Worm (Caenorhabditis elegans) whole organism, L1 larva: ENCODE results near the gene uig-1.

ENCODE experiments used
- C04F5.9 ChIP-seq: sonication (generic microtip); optimal IDR thresholded peaks from 2 replicates; lab custom pipeline; 2016; ENCODE audit warnings: missing genetic modification characterization, missing compliant biosample characterization
- C16A3.4 ChIP-seq: fragments of 150-350 bp; optimal IDR thresholded peaks from 2 replicates; lab custom pipeline; 2014; ENCODE audit warnings: missing biosample characterization, missing genetic modification characterization
- C34B4.2 ChIP-seq: sonication (generic microtip); optimal IDR thresholded peaks from 2 replicates; lab custom pipeline; 2017; ENCODE audit warnings: mild to moderate bottlenecking, missing genetic modification characterization, missing compliant biosample characterization
- F16B12.6 ChIP-seq: fragments of 150-350 bp; optimal IDR thresholded peaks from 2 replicates; lab custom pipeline; 2014; ENCODE audit warnings: missing biosample characterization, missing genetic modification characterization
- Y116A8C.19 ChIP-seq: sonication (generic microtip); optimal IDR thresholded peaks from 2 replicates; lab custom pipeline; 2016; ENCODE audit warnings: missing compliant biosample characterization, missing genetic modification characterization, borderline replicate concordance
- aha-1 ChIP-seq: fragments of 150-350 bp; optimal IDR thresholded peaks from 2 replicates; lab custom pipeline; 2014; ENCODE audit warnings: missing biosample characterization, missing genetic modification characterization
- blmp-1 ChIP-seq: fragments of 150-350 bp; optimal IDR thresholded peaks from 2 replicates; lab custom pipeline; 2014; ENCODE audit warnings: missing biosample characterization, missing genetic modification characterization
- ceh-8 ChIP-seq: fragments of 200-800 bp; sonication (Bioruptor generic); optimal IDR thresholded peaks from 2 replicates; lab custom pipeline; 2018; ENCODE audit warnings: mild to moderate bottlenecking, missing genetic modification characterization, moderate library complexity, missing compliant biosample characterization
- ceh-82 ChIP-seq, 3 experiments: fragments of 150-350 bp in 1 of 3; sonication (generic microtip) in 2 of 3; optimal IDR thresholded peaks; 2 replicates each; lab custom pipeline; 2014 to 2017; ENCODE audit warnings: missing biosample characterization in 3 of 3, missing genetic modification characterization in 3 of 3
- dpl-1 ChIP-seq, 3 experiments: fragments of 150-350 bp in 2 of 3; sonication (generic microtip) in 1 of 3; optimal IDR thresholded peaks; 2 replicates each; lab custom pipeline; 2014 to 2017; ENCODE audit warnings: missing biosample characterization in 3 of 3, missing genetic modification characterization in 3 of 3, missing genetic modification reagents in 3 of 3
- dsc-1 ChIP-seq: sonication (generic microtip); optimal IDR thresholded peaks from 2 replicates; lab custom pipeline; 2016; ENCODE audit warnings: mild to moderate bottlenecking, missing genetic modification characterization, missing compliant biosample characterization
- egl-27 ChIP-seq, 2 experiments: fragments of 150-350 bp in 1 of 2; sonication (generic microtip); optimal IDR thresholded peaks; 3 replicates each; lab custom pipeline; 2017 to 2018; ENCODE audit warnings: missing biosample characterization in 2 of 2, missing genetic modification characterization in 2 of 2, missing genetic modification reagents in 2 of 2
- elt-2 ChIP-seq: sonication (generic microtip); optimal IDR thresholded peaks from 2 replicates; lab custom pipeline; 2016; ENCODE audit warnings: missing genetic modification characterization, mild to moderate bottlenecking, inconsistent platforms, missing compliant biosample characterization, missing genetic modification reagents
- elt-3 ChIP-seq, 6 experiments: fragments of 150-350 bp in 1 of 6; sonication (generic microtip); optimal IDR thresholded peaks; 2 replicates each; lab custom pipeline; 2017 to 2018; ENCODE audit warnings: missing biosample characterization in 6 of 6, missing genetic modification characterization in 6 of 6, inconsistent platforms in 1 of 6
- ets-5 ChIP-seq: fragments of 200-800 bp; sonication (Bioruptor generic); IDR thresholded peaks from 2 replicates; pipeline ENCODE4 v1.3.6; 2022; ENCODE audit warnings: missing genetic modification characterization, missing compliant biosample characterization
- fkh-4 ChIP-seq: sonication (generic microtip); optimal IDR thresholded peaks from 2 replicates; lab custom pipeline; 2016; ENCODE audit warnings: missing compliant biosample characterization, missing genetic modification characterization, borderline replicate concordance
- hlh-17 ChIP-seq: fragments of 200-800 bp; sonication (Bioruptor generic); optimal IDR thresholded peaks from 2 replicates; lab custom pipeline; 2018; ENCODE audit warnings: missing genetic modification characterization, mild to moderate bottlenecking, missing compliant biosample characterization, moderate library complexity, borderline replicate concordance
- hlh-4 ChIP-seq: sonication (generic microtip); optimal IDR thresholded peaks from 2 replicates; lab custom pipeline; 2016; ENCODE audit warnings: mild to moderate bottlenecking, missing genetic modification characterization, missing compliant biosample characterization
- irx-1 ChIP-seq: sonication (generic microtip); optimal IDR thresholded peaks from 2 replicates; lab custom pipeline; 2016; ENCODE audit warnings: missing genetic modification characterization, missing compliant biosample characterization
- isw-1 ChIP-seq: fragments of 200-800 bp; sonication (Bioruptor generic); IDR thresholded peaks from 2 replicates; pipeline ENCODE4 v1.3.6; 2022; ENCODE audit warnings: missing genetic modification characterization, missing compliant biosample characterization
- lin-13 ChIP-seq: fragments of 150-350 bp; optimal IDR thresholded peaks from 2 replicates; lab custom pipeline; 2014; ENCODE audit warnings: missing biosample characterization, missing genetic modification reagents, missing genetic modification characterization
- lin-14 ChIP-seq: fragments of 200-800 bp; sonication (Bioruptor generic); optimal IDR thresholded peaks from 2 replicates; lab custom pipeline; 2018; ENCODE audit warnings: mild to moderate bottlenecking, missing genetic modification characterization, moderate library complexity, missing compliant biosample characterization
- lir-3 ChIP-seq: sonication (generic microtip); optimal IDR thresholded peaks from 2 replicates; lab custom pipeline; 2016; ENCODE audit warnings: mild to moderate bottlenecking, missing genetic modification characterization, moderate library complexity, missing compliant biosample characterization; ENCODE audit not compliant: poor library complexity
- lsy-2 ChIP-seq, 2 experiments: fragments of 150-350 bp; optimal IDR thresholded peaks; 2 replicates each; lab custom pipeline; 2014; ENCODE audit warnings: missing biosample characterization in 2 of 2, missing genetic modification characterization in 2 of 2
- mab-9 ChIP-seq: fragments of 200-800 bp; sonication (Bioruptor generic); IDR thresholded peaks from 2 replicates; pipeline ENCODE4 v1.3.6; 2022; ENCODE audit warnings: missing genetic modification reagents, missing genetic modification characterization, missing compliant biosample characterization
- mef-2 ChIP-seq: fragments of 150-350 bp; optimal IDR thresholded peaks from 2 replicates; lab custom pipeline; 2014; ENCODE audit warnings: missing biosample characterization, missing genetic modification characterization
- nhr-12 ChIP-seq: sonication (generic microtip); optimal IDR thresholded peaks from 2 replicates; lab custom pipeline; 2017; ENCODE audit warnings: missing biosample characterization, missing genetic modification characterization
- nhr-19 ChIP-seq: fragments of 200-800 bp; sonication (Bioruptor generic); conservative IDR thresholded peaks from 2 replicates; pipeline ENCODE4 v1.3.6; 2022; ENCODE audit warnings: missing genetic modification characterization, missing compliant biosample characterization
- nhr-20 ChIP-seq: sonication (generic microtip); optimal IDR thresholded peaks from 2 replicates; lab custom pipeline; 2016; ENCODE audit warnings: mild to moderate bottlenecking, missing genetic modification characterization, missing compliant biosample characterization
- nhr-237 ChIP-seq: fragments of 150-350 bp; optimal IDR thresholded peaks from 2 replicates; lab custom pipeline; 2014; ENCODE audit warnings: missing biosample characterization, missing genetic modification characterization
- nhr-28 ChIP-seq: fragments of 150-350 bp; optimal IDR thresholded peaks from 2 replicates; lab custom pipeline; 2014; ENCODE audit warnings: missing biosample characterization, missing genetic modification characterization
- nhr-47 ChIP-seq: sonication (generic microtip); optimal IDR thresholded peaks from 2 replicates; lab custom pipeline; 2016; ENCODE audit warnings: mild to moderate bottlenecking, missing genetic modification characterization, moderate library complexity, missing compliant biosample characterization
- nhr-71 ChIP-seq: sonication (generic microtip); optimal IDR thresholded peaks from 2 replicates; lab custom pipeline; 2016; ENCODE audit warnings: mild to moderate bottlenecking, missing genetic modification characterization, moderate library complexity, missing compliant biosample characterization
- pag-3 ChIP-seq: sonication (generic microtip); optimal IDR thresholded peaks from 2 replicates; lab custom pipeline; 2017; ENCODE audit warnings: missing genetic modification characterization, mild to moderate bottlenecking, missing compliant biosample characterization, antibody characterized with exemption, borderline replicate concordance; ENCODE audit not compliant: insufficient read depth
- rnt-1 ChIP-seq: sonication (generic microtip); optimal IDR thresholded peaks from 2 replicates; lab custom pipeline; 2016; ENCODE audit warnings: mild to moderate bottlenecking, missing genetic modification characterization, moderate library complexity, missing compliant biosample characterization
- snpc-4 ChIP-seq: fragments of 150-350 bp; optimal IDR thresholded peaks from 2 replicates; lab custom pipeline; 2014; ENCODE audit warnings: missing biosample characterization, missing genetic modification characterization
- snu-23 ChIP-seq: sonication (generic microtip); optimal IDR thresholded peaks from 2 replicates; lab custom pipeline; 2016; ENCODE audit warnings: missing genetic modification characterization, missing compliant biosample characterization
- sup-37 ChIP-seq: fragments of 200-800 bp; sonication (Bioruptor generic); optimal IDR thresholded peaks from 2 replicates; lab custom pipeline; 2018; ENCODE audit warnings: mild to moderate bottlenecking, missing genetic modification characterization, missing compliant biosample characterization
- unc-130 ChIP-seq: fragments of 150-350 bp; optimal IDR thresholded peaks from 2 replicates; lab custom pipeline; 2017; ENCODE audit warnings: missing biosample characterization, missing genetic modification characterization, inconsistent platforms
- unc-62 ChIP-seq: fragments of 150-350 bp; optimal IDR thresholded peaks from 2 replicates; lab custom pipeline; 2014; ENCODE audit warnings: missing biosample characterization, missing genetic modification reagents, missing genetic modification characterization
- xbp-1 ChIP-seq: sonication (generic microtip); optimal IDR thresholded peaks from 2 replicates; lab custom pipeline; 2016; ENCODE audit warnings: missing genetic modification characterization, missing compliant biosample characterization
- zag-1 ChIP-seq: fragments of 150-350 bp; optimal IDR thresholded peaks from 2 replicates; lab custom pipeline; 2014; ENCODE audit warnings: missing biosample characterization, missing genetic modification characterization
- ztf-11 ChIP-seq, 2 experiments: sonication (generic microtip); optimal IDR thresholded peaks; 2 replicates each; lab custom pipeline; 2016 to 2017; ENCODE audit warnings: missing genetic modification characterization in 2 of 2, missing biosample characterization in 1 of 2, missing compliant biosample characterization in 1 of 2
- ztf-4 ChIP-seq: fragments of 150-350 bp; optimal IDR thresholded peaks from 2 replicates; lab custom pipeline; 2014; ENCODE audit warnings: missing biosample characterization, missing genetic modification characterization

uig-1 gene

DNA sequence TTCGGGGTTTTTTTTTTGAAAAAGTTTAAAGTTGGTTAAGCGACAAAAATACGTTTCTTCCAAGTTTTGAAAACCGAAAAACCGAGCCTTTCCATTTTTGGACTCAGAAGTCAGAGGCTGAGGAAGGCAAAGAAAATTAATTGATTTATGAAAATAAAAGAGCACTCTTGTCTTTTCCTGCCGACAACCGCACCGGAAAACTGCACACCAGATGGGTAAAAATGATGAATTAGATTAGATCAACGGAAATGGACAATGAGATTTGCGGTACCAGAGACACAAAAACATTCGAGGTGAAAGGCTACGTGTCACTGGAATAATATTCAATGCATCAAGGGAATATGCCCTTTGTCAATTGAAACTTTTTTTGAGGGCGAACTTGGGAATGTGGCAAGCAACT lies 1.3 kb downstream of the uig-1 start:
- TF ChIP-seq nhr-20 (no peak), nhr-237 (tag; lab: Kevin White, UChicago) (no peak), C04F5.9 (tag; lab: Kevin White, UChicago) (no peak), snpc-4 (tag; lab: Kevin White, UChicago) (no peak), lir-3 (tag; lab: Kevin White, UChicago) (no peak), lin-13 (GFP tag; lab: Kevin White, UChicago) (no peak), dpl-1 (GFP tag; optimal IDR thresholded peaks at IDR 0.05; lab: Kevin White, UChicago) (no peak), mab-9 (GFP tag; lab: Robert Waterston, UW) (no peak), ceh-82 (tag; optimal IDR thresholded peaks at IDR 0.05; lab: Kevin White, UChicago) (no peak)

DNA sequence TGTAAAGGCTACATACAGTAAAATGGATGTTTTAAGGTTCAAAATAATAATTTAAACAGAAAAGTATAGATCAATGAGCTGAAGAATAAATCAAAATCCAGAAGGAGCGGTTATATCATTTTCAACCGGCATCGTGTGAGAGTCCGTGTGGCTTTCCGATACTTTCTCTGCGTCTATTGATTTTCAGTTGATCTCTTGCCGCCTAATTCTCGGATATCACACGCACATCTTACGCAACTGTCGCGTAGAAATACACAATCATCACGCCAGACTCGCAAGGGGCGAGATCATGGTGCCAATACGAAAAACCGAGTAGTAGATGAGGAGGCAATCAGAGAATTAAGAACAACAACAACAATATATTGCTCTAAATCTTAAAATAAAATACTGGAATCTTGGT lies 6.9 kb downstream of the uig-1 start:
- peak; percentile 58 for TF ChIP-seq pag-3 (tag; lab: Kevin White, UChicago)
- TF ChIP-seq lir-3 (tag; lab: Kevin White, UChicago), result no peak
- no peak for TF ChIP-seq fkh-4 (tag; lab: Kevin White, UChicago)
- TF ChIP-seq dpl-1 (GFP tag; optimal IDR thresholded peaks at IDR 0.05; lab: Kevin White, UChicago), result no peak
- TF ChIP-seq ets-5 (GFP tag; lab: Robert Waterston, UW), result no peak
- no peak for TF ChIP-seq ceh-8
- TF ChIP-seq lin-14 (GFP tag; lab: Kevin White, UChicago), result peak; percentile 48
- no peak for TF ChIP-seq elt-3 (tag; optimal IDR thresholded peaks at IDR 0.05; lab: Kevin White, UChicago)
- TF ChIP-seq snu-23 (GFP tag; lab: Kevin White, UChicago), result peak; percentile 25
- no peak for TF ChIP-seq nhr-20
- peak in 1 of 2 experiments; percentile 7 for TF ChIP-seq lsy-2 (tag; optimal IDR thresholded peaks at IDR 0.05; lab: Kevin White, UChicago)
- TF ChIP-seq unc-62 (GFP tag; lab: Kevin White, UChicago), result no peak
- 0 out of 2 replicates have a peak, but pooled peaks have one; percentile 10 for TF ChIP-seq nhr-19
- TF ChIP-seq nhr-71 (tag; lab: Kevin White, UChicago), result peak; percentile 53
- TF ChIP-seq lin-13 (GFP tag; lab: Kevin White, UChicago), result no peak
- TF ChIP-seq zag-1 (tag; lab: Kevin White, UChicago), result no peak
- TF ChIP-seq rnt-1 (tag; lab: Kevin White, UChicago), result peak; percentile 68
- TF ChIP-seq, all 84 proteins: peak for 7

DNA sequence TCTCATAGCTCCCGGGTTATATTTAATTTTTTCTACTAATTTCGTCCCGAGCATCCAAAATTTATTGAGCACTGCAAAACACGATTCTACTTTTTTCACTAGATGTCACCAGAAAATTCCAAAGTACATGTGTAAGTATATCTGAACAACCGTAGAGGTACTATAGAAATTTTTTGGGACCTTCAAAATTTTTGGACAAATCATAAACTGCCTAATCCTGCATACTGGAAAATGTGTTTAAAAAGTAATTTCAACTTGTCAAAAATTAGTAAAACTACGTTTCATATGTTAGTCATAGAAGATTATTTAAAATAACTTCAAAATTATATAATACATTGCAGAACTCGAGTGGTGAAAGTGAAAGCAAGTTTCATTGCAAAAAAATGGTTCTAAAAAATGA lies 9.3 kb downstream of the uig-1 start:
- TF ChIP-seq xbp-1 (tag; lab: Kevin White, UChicago) (no peak), nhr-28 (tag; lab: Kevin White, UChicago) (no peak), F16B12.6 (tag; lab: Kevin White, UChicago) (no peak), nhr-12 (tag; lab: Kevin White, UChicago) (no peak), isw-1 (GFP tag; lab: Robert Waterston, UW) (no peak), mef-2 (tag; lab: Kevin White, UChicago) (no peak), lir-3 (tag; lab: Kevin White, UChicago) (no peak), hlh-17 (no peak), blmp-1 (no peak), nhr-47 (tag; lab: Kevin White, UChicago) (no peak)
- TF ChIP-seq, all 84 proteins: peak for 0

DNA sequence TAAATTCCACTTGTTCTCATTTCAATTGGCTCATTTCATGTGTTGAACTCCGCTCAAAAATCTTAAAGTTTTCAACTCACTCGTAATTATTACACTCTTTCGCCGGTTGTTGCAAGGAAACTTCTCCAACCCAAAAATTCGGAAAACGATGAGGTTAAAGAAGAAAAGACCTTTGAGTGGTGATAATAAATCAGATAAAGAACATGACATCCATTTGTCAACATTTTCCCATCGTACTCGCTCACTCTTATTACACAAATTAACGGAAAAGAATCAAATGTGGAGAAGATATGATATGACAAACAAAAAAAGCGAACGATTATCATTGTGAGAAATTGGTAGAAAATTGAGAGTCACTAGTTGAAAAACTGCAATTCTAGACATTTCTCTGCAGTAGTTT lies 10.5 kb downstream of the uig-1 start:
- peak; percentile 30 for TF ChIP-seq nhr-71 (tag; lab: Kevin White, UChicago)
- no peak for TF ChIP-seq C16A3.4 (tag; lab: Kevin White, UChicago)
- peak; percentile 73 for TF ChIP-seq lin-14 (GFP tag; lab: Kevin White, UChicago)
- no peak for TF ChIP-seq snu-23 (GFP tag; lab: Kevin White, UChicago)
- no peak for TF ChIP-seq zag-1 (tag; lab: Kevin White, UChicago)
- TF ChIP-seq snpc-4 (tag; lab: Kevin White, UChicago), result no peak
- no peak for TF ChIP-seq elt-2 (tag; lab: Kevin White, UChicago)
- TF ChIP-seq ztf-4 (tag; lab: Kevin White, UChicago), result no peak
- no peak for TF ChIP-seq Y116A8C.19 (tag; lab: Kevin White, UChicago)
- TF ChIP-seq irx-1, result no peak
- no peak for TF ChIP-seq dsc-1
- peak; percentile 62 for TF ChIP-seq rnt-1 (tag; lab: Kevin White, UChicago)
- no peak for TF ChIP-seq F16B12.6 (tag; lab: Kevin White, UChicago)
- no peak for TF ChIP-seq elt-3 (tag; optimal IDR thresholded peaks at IDR 0.05; lab: Kevin White, UChicago)
- TF ChIP-seq mef-2 (tag; lab: Kevin White, UChicago), result no peak
- no peak for TF ChIP-seq hlh-4
- TF ChIP-seq sup-37 (GFP tag; lab: Kevin White, UChicago), result no peak
- TF ChIP-seq egl-27 (tag; optimal IDR thresholded peaks at IDR 0.05; lab: Kevin White, UChicago), result no peak
- peak; percentile 26 for TF ChIP-seq blmp-1
- no peak for TF ChIP-seq unc-62 (GFP tag; lab: Kevin White, UChicago)
- TF ChIP-seq C34B4.2 (tag; lab: Kevin White, UChicago), result no peak
- no peak for TF ChIP-seq aha-1
- no peak for TF ChIP-seq ztf-11 (tag; optimal IDR thresholded peaks at IDR 0.05; lab: Kevin White, UChicago)
- no peak for TF ChIP-seq unc-130
